Fruit fly (Drosophila melanogaster) whole organism, adult: ENCODE measurements around the gene Vti1b.

Source experiments
- CG11617 ChIP-seq: fragments of 200-800 bp; sonication (Bioruptor generic); optimal IDR thresholded peaks from 2 replicates; lab custom pipeline; 2017; ENCODE audit warnings: mild to moderate bottlenecking, missing biosample characterization, missing genetic modification reagents, missing genetic modification characterization
- CG12768 ChIP-seq: fragments of 200-800 bp; sonication (Bioruptor generic); optimal IDR thresholded peaks from 2 replicates; lab custom pipeline; 2017; ENCODE audit warnings: missing biosample characterization, missing genetic modification characterization, mild to moderate bottlenecking, moderate library complexity, missing genetic modification reagents
- CG33017 ChIP-seq: fragments of 200-800 bp; sonication (Bioruptor generic); optimal IDR thresholded peaks from 2 replicates; lab custom pipeline; 2018; ENCODE audit warnings: missing biosample characterization, mild to moderate bottlenecking, missing genetic modification characterization, moderate library complexity
- CG5204 ChIP-seq: fragments of 200-800 bp; sonication (Bioruptor generic); optimal IDR thresholded peaks from 2 replicates; lab custom pipeline; 2016; ENCODE audit warnings: missing biosample characterization, missing genetic modification characterization
- CG7045 ChIP-seq: fragments of 200-800 bp; sonication (Bioruptor generic); optimal IDR thresholded peaks from 2 replicates; lab custom pipeline; 2017; ENCODE audit warnings: missing biosample characterization, mild to moderate bottlenecking, missing genetic modification characterization
- CG7101 ChIP-seq: fragments of 200-800 bp; sonication (Bioruptor generic); optimal IDR thresholded peaks from 2 replicates; lab custom pipeline; 2018; ENCODE audit warnings: missing biosample characterization, mild to moderate bottlenecking, missing genetic modification characterization, moderate library complexity
- Crg-1 ChIP-seq: fragments of 200-800 bp; sonication (Bioruptor generic); optimal IDR thresholded peaks from 2 replicates; lab custom pipeline; 2016; ENCODE audit warnings: missing biosample characterization, missing genetic modification characterization
- Hr96 ChIP-seq: fragments of 200-800 bp; sonication (Bioruptor generic); optimal IDR thresholded peaks from 2 replicates; lab custom pipeline; 2016; ENCODE audit warnings: missing biosample characterization, missing genetic modification characterization
- Mnt ChIP-seq: fragments of 200-800 bp; sonication (Bioruptor generic); optimal IDR thresholded peaks from 2 replicates; lab custom pipeline; 2016; ENCODE audit warnings: missing biosample characterization, mild to moderate bottlenecking, missing genetic modification characterization
- cic ChIP-seq: fragments of 200-800 bp; sonication (Bioruptor generic); optimal IDR thresholded peaks from 2 replicates; lab custom pipeline; 2017; ENCODE audit warnings: missing biosample characterization, mild to moderate bottlenecking, missing genetic modification characterization, moderate library complexity

DNA sequence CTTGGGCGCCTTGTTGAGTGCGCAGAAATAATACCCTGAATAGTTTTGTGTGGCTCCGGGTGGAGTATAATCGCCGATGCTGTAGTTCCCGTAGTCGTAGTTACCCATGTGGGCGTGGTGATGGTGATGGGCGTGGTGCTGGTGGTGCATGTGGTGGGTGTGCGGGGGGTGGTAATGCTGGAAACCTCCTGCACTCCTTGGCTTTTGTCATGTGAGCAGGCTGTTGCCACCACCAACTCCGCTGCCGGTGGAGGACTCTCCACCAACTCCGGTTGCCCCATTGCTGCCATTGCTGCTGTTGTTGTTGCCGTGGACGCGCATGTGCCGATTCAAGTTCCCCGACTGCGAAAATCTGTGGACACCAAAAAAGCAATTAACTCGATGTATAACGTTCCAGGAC, 28.2 kb upstream of the Vti1b start:
- no peak for TF ChIP-seq CG7045 (GFP tag; lab: Kevin White, UChicago)
- TF ChIP-seq cic: no peak
- TF ChIP-seq CG33017 (tag; lab: Kevin White, UChicago): no peak
- no peak for TF ChIP-seq Hr96
- TF ChIP-seq Crg-1 (GFP tag; lab: Kevin White, UChicago): no peak
- no peak for TF ChIP-seq CG12768 (GFP tag; lab: Kevin White, UChicago)
- no peak for TF ChIP-seq CG7101 (tag; lab: Kevin White, UChicago)
- TF ChIP-seq CG11617 (GFP tag; lab: Kevin White, UChicago): no peak
- no peak for TF ChIP-seq Mnt (GFP tag; lab: Kevin White, UChicago)
- no peak for TF ChIP-seq CG5204 (GFP tag; lab: Kevin White, UChicago)
